Fruit fly (Drosophila melanogaster): ENCODE data around the gene pbl.

pbl gene

DNA sequence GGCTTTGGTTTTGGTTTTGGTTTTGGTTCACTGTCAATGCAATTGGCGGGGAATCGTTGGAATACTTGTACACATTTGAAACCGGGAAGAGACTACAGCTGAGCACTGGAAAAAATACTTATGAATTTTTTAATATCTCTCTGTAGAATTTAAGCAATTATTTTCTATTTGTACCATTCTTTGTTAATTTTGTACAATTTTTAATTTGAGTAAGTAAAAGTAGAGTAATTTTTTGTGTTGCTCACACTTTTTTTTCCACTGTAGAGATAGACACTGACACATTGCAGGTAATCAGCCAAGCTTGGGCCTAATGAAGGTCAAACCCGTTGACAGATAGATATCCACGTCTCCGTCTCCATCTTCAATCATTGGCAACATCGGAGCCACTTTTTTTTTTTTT lies 28.5 kb downstream of the pbl start:
- TF ChIP-seq CG1620 (GFP tag; optimal IDR thresholded peaks at IDR 0.05) (no peak), CG7101 (tag; optimal IDR thresholded peaks at IDR 0.05) (no peak), CG33017 (tag; optimal IDR thresholded peaks at IDR 0.05) (no peak), CG5204 (GFP tag; optimal IDR thresholded peaks at IDR 0.05) (no peak), ovo (GFP tag; optimal IDR thresholded peaks at IDR 0.05) (no peak), Mnt (GFP tag; optimal IDR thresholded peaks at IDR 0.05) (no peak), Clk (GFP tag; optimal IDR thresholded peaks at IDR 0.05) (no peak), CG14711 (tag; optimal IDR thresholded peaks at IDR 0.05) (no peak)

DNA sequence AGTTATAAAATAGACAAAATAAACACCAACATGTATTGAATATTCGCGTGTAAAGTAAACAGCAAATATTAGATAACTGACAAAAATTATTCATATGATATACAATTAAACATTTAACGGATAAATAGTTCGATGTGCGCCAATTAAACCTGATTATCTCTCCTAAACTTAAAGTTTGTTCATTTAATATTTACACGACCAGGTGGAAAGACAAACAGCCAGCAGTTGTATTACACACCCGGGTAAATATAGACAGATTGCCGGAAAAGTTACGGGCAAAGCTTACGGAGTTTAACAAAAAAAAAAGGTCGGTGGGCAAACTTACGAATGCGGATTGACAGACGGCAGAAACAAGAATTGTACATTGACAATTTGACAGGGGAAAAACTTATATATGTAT lies 29.6 kb downstream of the pbl start:
- peak; percentile 26 for TF ChIP-seq CG11617 (GFP tag; optimal IDR thresholded peaks at IDR 0.05)
- TF ChIP-seq Crg-1 (GFP tag; optimal IDR thresholded peaks at IDR 0.05): peak; percentile 14
- TF ChIP-seq CG33017 (tag; optimal IDR thresholded peaks at IDR 0.05): peak; percentile 1
- TF ChIP-seq CG1620 (GFP tag; optimal IDR thresholded peaks at IDR 0.05): no peak
- no peak for TF ChIP-seq CG12768 (GFP tag; optimal IDR thresholded peaks at IDR 0.05)
- peak; percentile 1 for TF ChIP-seq ovo (GFP tag; optimal IDR thresholded peaks at IDR 0.05)
- no peak for TF ChIP-seq toe (GFP tag; optimal IDR thresholded peaks at IDR 0.05)
- TF ChIP-seq CG7101 (tag; optimal IDR thresholded peaks at IDR 0.05): peak; percentile 46

DNA sequence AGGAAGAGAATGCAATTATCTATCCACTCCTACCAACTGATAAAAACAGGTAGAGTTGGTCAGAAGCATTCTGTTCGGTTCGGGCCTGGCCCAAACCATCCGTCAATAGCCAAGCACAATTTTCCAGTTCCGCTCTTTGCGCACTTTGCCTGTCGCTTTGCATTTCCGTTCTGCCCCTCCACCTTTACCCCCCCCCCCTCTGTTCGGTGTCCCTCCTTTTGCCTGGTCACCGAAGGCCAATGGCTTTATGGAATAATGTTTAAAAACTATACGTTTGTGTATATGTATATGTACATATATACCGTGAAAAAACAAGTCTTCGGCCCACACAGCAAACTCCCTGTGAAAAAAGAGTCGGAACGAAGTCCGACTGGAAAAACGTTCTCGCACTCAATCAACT lies 30.6 kb downstream of the pbl start:
- TF ChIP-seq CG14711 (tag; optimal IDR thresholded peaks at IDR 0.05) (no peak), Crg-1 (GFP tag; optimal IDR thresholded peaks at IDR 0.05) (no peak), kay (GFP tag; ENCODE audit: borderline replicate concordance) (no peak), cnc (optimal IDR thresholded peaks at IDR 0.05) (no peak), CG7045 (GFP tag; optimal IDR thresholded peaks at IDR 0.05) (no peak), CG12768 (GFP tag; optimal IDR thresholded peaks at IDR 0.05) (no peak), ovo (GFP tag; optimal IDR thresholded peaks at IDR 0.05) (no peak), CG33017 (tag; optimal IDR thresholded peaks at IDR 0.05) (no peak), toe (GFP tag; optimal IDR thresholded peaks at IDR 0.05) (no peak), CG11617 (GFP tag; optimal IDR thresholded peaks at IDR 0.05) (no peak), Clk (GFP tag; optimal IDR thresholded peaks at IDR 0.05) (no peak), cic (GFP tag; optimal IDR thresholded peaks at IDR 0.05) (no peak), tj (GFP tag; optimal IDR thresholded peaks at IDR 0.05) (no peak), bab1 (GFP tag; optimal IDR thresholded peaks at IDR 0.05) (no peak)

DNA sequence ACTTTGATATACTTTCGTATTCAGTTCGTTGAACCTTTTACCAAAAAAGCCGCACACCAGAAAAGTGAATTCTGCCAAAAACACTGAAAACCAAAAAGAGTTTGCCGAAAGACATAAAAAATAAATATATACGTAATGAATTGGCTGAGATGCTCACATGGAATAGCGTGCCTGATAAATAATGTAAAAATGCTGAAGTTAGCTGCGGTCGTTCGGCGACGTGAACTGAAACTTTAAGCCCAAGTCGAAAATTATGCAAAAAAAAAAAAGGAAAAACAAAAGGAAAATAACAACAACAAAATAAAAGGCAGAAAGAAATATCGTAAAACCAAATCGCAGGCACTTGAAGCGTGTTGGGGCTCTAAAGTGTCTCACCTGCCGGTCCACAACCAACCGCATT lies 32.1 kb downstream of the pbl start:
- no peak for TF ChIP-seq CG12768 (GFP tag; optimal IDR thresholded peaks at IDR 0.05)
- TF ChIP-seq CG5204 (GFP tag; optimal IDR thresholded peaks at IDR 0.05): no peak
- peak; percentile 72 for TF ChIP-seq tj (GFP tag; optimal IDR thresholded peaks at IDR 0.05)
- TF ChIP-seq Crg-1 (GFP tag; optimal IDR thresholded peaks at IDR 0.05): no peak
- TF ChIP-seq CG1620 (GFP tag; optimal IDR thresholded peaks at IDR 0.05): no peak
- no peak for TF ChIP-seq bab1 (GFP tag; optimal IDR thresholded peaks at IDR 0.05)
- TF ChIP-seq CG7045 (GFP tag; optimal IDR thresholded peaks at IDR 0.05): no peak

DNA sequence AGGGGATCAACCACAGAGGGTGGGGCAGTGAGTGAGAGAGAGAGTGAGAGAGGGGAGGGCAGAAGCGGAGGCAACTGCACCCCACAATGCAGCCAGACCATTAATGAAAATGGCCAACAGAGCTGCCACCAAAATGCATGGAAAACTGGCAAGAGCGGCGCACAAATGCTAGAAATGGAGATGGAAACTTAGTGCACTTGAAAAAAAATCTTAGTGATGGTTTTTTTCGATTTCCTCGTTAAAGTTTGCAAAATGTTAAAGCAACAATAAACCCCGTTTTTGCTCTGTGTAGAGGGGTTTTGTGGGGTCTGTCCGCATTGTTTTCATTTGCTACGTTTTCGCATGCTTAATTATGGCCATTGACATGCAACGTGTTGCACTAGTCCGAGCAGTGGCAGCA lies 34.3 kb downstream of the pbl start:
- TF ChIP-seq kay (GFP tag; ENCODE audit: borderline replicate concordance) (no peak), Mnt (GFP tag; optimal IDR thresholded peaks at IDR 0.05) (no peak), CG7045 (GFP tag; optimal IDR thresholded peaks at IDR 0.05) (no peak)

DNA sequence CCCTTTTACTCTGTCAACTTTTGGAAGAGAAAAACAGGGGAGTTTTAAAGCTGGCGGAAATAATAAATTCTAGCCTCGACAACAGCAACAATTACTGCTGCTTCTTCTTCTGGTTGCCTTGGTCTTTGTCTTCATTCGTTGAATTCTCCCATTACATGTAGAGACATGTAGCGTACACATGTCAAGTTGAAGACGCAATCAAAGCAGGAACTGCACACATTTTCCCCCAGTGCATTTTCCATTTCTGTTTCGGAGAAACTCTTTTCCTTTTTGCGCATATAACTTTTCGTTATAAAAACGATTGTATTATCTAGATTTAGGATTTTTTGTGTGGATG lies 35.4 kb downstream of the pbl start:
- TF ChIP-seq CG11617 (GFP tag; optimal IDR thresholded peaks at IDR 0.05) (no peak), CG5204 (GFP tag; optimal IDR thresholded peaks at IDR 0.05) (no peak), CG7045 (GFP tag; optimal IDR thresholded peaks at IDR 0.05) (no peak), Clk (GFP tag; optimal IDR thresholded peaks at IDR 0.05) (no peak), toe (GFP tag; optimal IDR thresholded peaks at IDR 0.05) (no peak), ovo (GFP tag; optimal IDR thresholded peaks at IDR 0.05) (no peak), CG7101 (tag; optimal IDR thresholded peaks at IDR 0.05) (no peak), Mnt (GFP tag; optimal IDR thresholded peaks at IDR 0.05) (no peak), CG33017 (tag; optimal IDR thresholded peaks at IDR 0.05) (no peak), tj (GFP tag; optimal IDR thresholded peaks at IDR 0.05) (no peak), Crg-1 (GFP tag; optimal IDR thresholded peaks at IDR 0.05) (no peak)

DNA sequence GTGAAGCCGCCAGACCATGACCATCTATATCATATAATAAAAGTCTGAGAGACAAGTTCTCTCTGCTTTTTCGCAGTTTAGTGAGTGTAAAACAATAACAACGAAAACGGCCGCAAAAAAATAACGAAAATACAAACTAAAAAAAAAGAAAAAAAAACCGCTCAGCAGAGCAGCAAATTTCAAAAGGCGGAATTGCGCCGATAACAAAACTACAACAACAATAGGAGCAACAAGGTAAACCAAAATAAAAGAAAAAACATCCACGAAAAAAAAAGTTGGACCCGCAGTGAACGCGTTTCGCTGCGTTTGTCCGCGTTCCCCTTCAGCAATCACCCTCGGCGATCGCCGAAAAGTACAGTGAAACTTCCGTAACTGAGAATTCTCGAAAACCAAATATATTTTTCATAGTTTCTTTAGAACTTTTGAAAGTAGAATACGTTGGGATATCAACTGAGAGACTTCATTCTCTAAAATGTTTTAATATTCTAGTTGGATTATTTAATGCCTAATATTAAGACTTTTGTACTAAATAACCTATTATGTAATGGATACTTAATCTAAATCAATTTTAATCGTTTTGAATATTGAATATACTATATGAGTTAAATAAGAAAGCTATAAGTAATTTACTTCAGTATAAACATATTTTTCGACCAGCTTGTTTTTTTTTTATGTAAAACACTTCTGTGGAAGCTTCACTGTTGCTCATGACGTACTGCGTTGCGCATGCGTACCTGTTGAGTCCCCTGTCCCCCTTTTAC lies 36.0 kb downstream of the pbl start:
- TF ChIP-seq CG7101 (tag; optimal IDR thresholded peaks at IDR 0.05) (no peak), pad (GFP tag; optimal IDR thresholded peaks at IDR 0.05) (peak; percentile 79), Crg-1 (GFP tag; optimal IDR thresholded peaks at IDR 0.05) (no peak), CG11617 (GFP tag; optimal IDR thresholded peaks at IDR 0.05) (peak; percentile 11), CG33017 (tag; optimal IDR thresholded peaks at IDR 0.05) (no peak), Clk (GFP tag; optimal IDR thresholded peaks at IDR 0.05) (no peak), bab1 (GFP tag; optimal IDR thresholded peaks at IDR 0.05) (peak; percentile 43)

DNA sequence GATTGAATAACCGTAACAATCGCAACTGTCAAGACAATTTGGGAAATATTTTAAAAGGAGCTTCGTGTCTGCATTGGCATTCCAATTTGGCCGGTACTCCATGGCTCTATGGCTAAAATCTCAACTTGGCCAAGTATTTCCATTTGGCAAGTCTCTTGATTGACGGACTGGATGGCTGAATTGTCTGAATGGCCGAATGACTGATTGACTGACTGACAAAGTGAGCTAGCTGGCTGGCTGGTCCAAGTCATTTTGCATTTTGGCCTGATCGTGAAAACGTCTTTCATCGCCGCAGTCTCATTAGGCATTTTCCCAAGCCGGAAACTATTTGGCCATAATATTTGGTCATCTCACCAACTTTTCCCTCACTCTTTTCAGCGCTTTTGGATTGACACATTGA lies 37.2 kb downstream of the pbl start:
- no peak for TF ChIP-seq CG5204 (GFP tag; optimal IDR thresholded peaks at IDR 0.05)
- no peak for TF ChIP-seq CG33017 (tag; optimal IDR thresholded peaks at IDR 0.05)
- no peak for TF ChIP-seq CG1620 (GFP tag; optimal IDR thresholded peaks at IDR 0.05)
- no peak for TF ChIP-seq Crg-1 (GFP tag; optimal IDR thresholded peaks at IDR 0.05)
- TF ChIP-seq pad (GFP tag; optimal IDR thresholded peaks at IDR 0.05): no peak
- no peak for TF ChIP-seq cic (GFP tag; optimal IDR thresholded peaks at IDR 0.05)
- no peak for TF ChIP-seq bab1 (GFP tag; optimal IDR thresholded peaks at IDR 0.05)
- TF ChIP-seq Hr96 (GFP tag; optimal IDR thresholded peaks at IDR 0.05): no peak
- no peak for TF ChIP-seq CG11617 (GFP tag; optimal IDR thresholded peaks at IDR 0.05)
- no peak for TF ChIP-seq CG7045 (GFP tag; optimal IDR thresholded peaks at IDR 0.05)

Data from whole organism, adult.